Worm (Caenorhabditis elegans) whole organism, early embryonic: Measurements from ENCODE around the gene C34D4.3.

Source experiments
- B0310.2 ChIP-seq: sonication (generic microtip); optimal IDR thresholded peaks from 2 replicates; lab custom pipeline; 2016; ENCODE audit warnings: mild to moderate bottlenecking, missing genetic modification characterization, missing compliant biosample characterization
- F13C5.2 ChIP-seq: sonication (generic microtip); optimal IDR thresholded peaks from 2 replicates; lab custom pipeline; 2017; ENCODE audit warnings: mild to moderate bottlenecking, missing genetic modification characterization, inconsistent platforms, missing compliant biosample characterization
- ama-1 ChIP-seq: fragments of 150-350 bp; optimal IDR thresholded peaks from 2 replicates; lab custom pipeline; 2014
- ceh-13 ChIP-seq: fragments of 200-800 bp; sonication (Bioruptor generic); optimal IDR thresholded peaks from 2 replicates; lab custom pipeline; 2018; ENCODE audit warnings: mild to moderate bottlenecking, missing genetic modification characterization, missing compliant biosample characterization
- ceh-36 ChIP-seq: sonication (generic microtip); optimal IDR thresholded peaks from 2 replicates; lab custom pipeline; 2016; ENCODE audit warnings: missing genetic modification characterization, inconsistent platforms, missing compliant biosample characterization
- flt-1 ChIP-seq: fragments of 200-800 bp; sonication (Bioruptor generic); IDR thresholded peaks from 2 replicates; pipeline ENCODE4 v1.3.6; 2022; ENCODE audit warnings: missing genetic modification characterization, missing compliant biosample characterization
- hmg-4 ChIP-seq: fragments of 200-800 bp; sonication (Bioruptor generic); optimal IDR thresholded peaks from 2 replicates; lab custom pipeline; 2018; ENCODE audit warnings: mild to moderate bottlenecking, missing genetic modification characterization, missing compliant biosample characterization
- hnd-1 ChIP-seq: sonication (generic microtip); optimal IDR thresholded peaks from 2 replicates; lab custom pipeline; 2016; ENCODE audit warnings: missing genetic modification characterization, missing compliant biosample characterization
- pes-1 ChIP-seq: fragments of 200-800 bp; sonication (Bioruptor generic); IDR thresholded peaks from 2 replicates; pipeline ENCODE4 v1.3.6; 2022; ENCODE audit warnings: missing genetic modification reagents, missing genetic modification characterization, missing compliant biosample characterization
- scrt-1 ChIP-seq: fragments of 200-800 bp; sonication (Bioruptor generic); IDR thresholded peaks from 2 replicates; pipeline ENCODE4 v1.3.6; 2022; ENCODE audit warnings: missing genetic modification characterization, missing compliant biosample characterization
- sea-1 ChIP-seq: fragments of 200-800 bp; sonication (Bioruptor generic); conservative IDR thresholded peaks from 2 replicates; pipeline ENCODE4 v1.3.6; 2022; ENCODE audit warnings: missing genetic modification characterization, missing compliant biosample characterization
- tra-4 ChIP-seq: sonication (generic microtip); optimal IDR thresholded peaks from 2 replicates; lab custom pipeline; 2017; ENCODE audit warnings: missing genetic modification characterization, missing compliant biosample characterization

DNA sequence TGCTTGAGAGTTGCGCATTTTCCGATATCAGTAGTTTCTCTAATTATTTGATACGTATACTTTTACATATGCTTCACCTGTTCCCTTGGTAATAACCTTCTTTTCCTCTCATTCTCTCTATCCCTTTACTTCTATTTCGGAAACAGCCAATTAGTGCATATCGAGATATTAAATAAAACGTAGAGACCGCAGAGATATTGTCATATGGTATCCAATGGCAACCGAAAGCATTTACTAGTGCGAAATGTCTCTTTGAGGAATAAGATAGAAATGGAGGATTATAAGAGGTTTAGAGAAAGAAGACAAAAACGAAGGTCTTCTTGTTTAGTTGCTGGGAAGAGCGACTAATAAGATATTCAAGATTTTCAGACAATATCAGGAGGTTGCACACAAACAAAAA, 2.9 kb downstream of the C34D4.3 start, which contains the start of gene maph-9:
- TF ChIP-seq ceh-13 (GFP tag; lab: Kevin White, UChicago) (no peak), pes-1 (GFP tag; lab: Robert Waterston, UW) (no peak), F13C5.2 (no peak), hnd-1 (tag; lab: Kevin White, UChicago) (no peak), tra-4 (tag; lab: Kevin White, UChicago) (no peak), hmg-4 (GFP tag; lab: Kevin White, UChicago) (no peak), ama-1 (no peak), scrt-1 (GFP tag; lab: Robert Waterston, UW) (no peak), sea-1 (no peak), flt-1 (GFP tag; lab: Robert Waterston, UW) (no peak), ceh-36 (no peak), B0310.2 (no peak)
